Fruit fly (Drosophila melanogaster): ENCODE results near the gene CG8675.

Gene CG8675

dm6 chrX:17237421-17237820, 11.9 kb downstream of the CG8675 start (continued):
- no peak for TF ChIP-seq GATAd (GFP tag; optimal IDR thresholded peaks at IDR 0.05)
- TF ChIP-seq Rel (GFP tag; optimal IDR thresholded peaks at IDR 0.05): no peak
- TF ChIP-seq Rel (tag; optimal IDR thresholded peaks at IDR 0.05): no peak
- TF ChIP-seq Hnf4 (GFP tag; optimal IDR thresholded peaks at IDR 0.05): no peak

- TF ChIP-seq N (GFP tag; optimal IDR thresholded peaks at IDR 0.05) (no peak), foxo (GFP tag; optimal IDR thresholded peaks at IDR 0.05) (no peak), dl (GFP tag; optimal IDR thresholded peaks at IDR 0.05; ENCODE audit: insufficient read depth in 1 of 2, partially characterized antibody in 2 of 2) (no peak), tai (GFP tag; optimal IDR thresholded peaks at IDR 0.05) (no peak), woc (GFP tag; optimal IDR thresholded peaks at IDR 0.05) (no peak), brk (GFP tag; optimal IDR thresholded peaks at IDR 0.05) (no peak), psq (GFP tag; optimal IDR thresholded peaks at IDR 0.05) (no peak), Dfd (GFP tag; optimal IDR thresholded peaks at IDR 0.05) (no peak), sv (GFP tag; optimal IDR thresholded peaks at IDR 0.05) (no peak), Rel (GFP tag; optimal IDR thresholded peaks at IDR 0.05) (no peak), Rel (tag; optimal IDR thresholded peaks at IDR 0.05) (no peak), Jra (GFP tag; optimal IDR thresholded peaks at IDR 0.05) (no peak), Myc (optimal IDR thresholded peaks at IDR 0.05) (no peak), Dif (GFP tag; optimal IDR thresholded peaks at IDR 0.05; ENCODE audit: partially characterized antibody) (no peak), lola (GFP tag; optimal IDR thresholded peaks at IDR 0.05) (no peak), usp (GFP tag; optimal IDR thresholded peaks at IDR 0.05) (no peak)
Measured at dm6 chrX:17236468-17236867, 12.8 kb downstream of the CG8675 start.

DNA sequence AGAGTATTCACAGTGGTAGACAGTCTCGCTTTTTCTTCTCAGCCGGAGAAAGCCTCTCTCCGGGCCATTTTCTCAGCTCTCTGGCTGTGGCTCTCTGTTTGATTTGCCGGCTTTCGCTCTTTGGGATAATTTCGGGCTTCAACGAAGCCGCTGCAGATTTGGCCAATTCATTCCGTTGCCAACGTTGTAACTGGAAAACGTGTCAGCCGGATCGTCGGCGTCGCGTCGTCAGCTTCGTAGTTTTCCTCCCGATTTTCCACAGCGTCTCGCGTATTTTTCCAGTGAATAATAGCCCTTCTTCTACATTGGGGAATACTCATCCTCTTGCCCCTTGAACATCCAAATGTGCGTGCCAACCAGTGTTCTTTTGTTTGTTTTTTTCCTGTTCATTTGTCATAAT, 16.7 kb downstream of the CG8675 start, which contains the start of gene f:
f (plus strand) TSS at position 301 of the 400 bp plus-strand sequence.
- TF ChIP-seq N (GFP tag; optimal IDR thresholded peaks at IDR 0.05): no peak

- TF ChIP-seq dmrt93B (GFP tag; optimal IDR thresholded peaks at IDR 0.05) (no peak), br (GFP tag; optimal IDR thresholded peaks at IDR 0.05) (no peak), GATAd (GFP tag; optimal IDR thresholded peaks at IDR 0.05) (no peak), fru (GFP tag; optimal IDR thresholded peaks at IDR 0.05) (no peak)
Measured at dm6 chrX:17230944-17231343, 18.4 kb downstream of the CG8675 start, which contains the start of gene CG10597. CG10597 (minus strand) TSS chrX:17231044.

- TF ChIP-seq dsf (GFP tag; optimal IDR thresholded peaks at IDR 0.05; ENCODE audit: borderline replicate concordance) (no peak), ey (GFP tag; optimal IDR thresholded peaks at IDR 0.05) (peak; percentile 25), rgr (GFP tag; optimal IDR thresholded peaks at IDR 0.05) (peak; percentile 40), Hnf4 (GFP tag; optimal IDR thresholded peaks at IDR 0.05) (peak; percentile 29), br (GFP tag; optimal IDR thresholded peaks at IDR 0.05) (peak; percentile 23), lola (GFP tag; optimal IDR thresholded peaks at IDR 0.05) (no peak), fru (GFP tag; optimal IDR thresholded peaks at IDR 0.05) (peak; percentile 32), foxo (GFP tag; optimal IDR thresholded peaks at IDR 0.05) (peak in 1 of 2 experiments; percentile 45)
Measured at dm6 chrX:17229475-17230169, 19.7 kb downstream of the CG8675 start.

- no peak for TF ChIP-seq pan (optimal IDR thresholded peaks at IDR 0.05)
- TF ChIP-seq Hnf4 (GFP tag; optimal IDR thresholded peaks at IDR 0.05): no peak
- TF ChIP-seq sv (GFP tag; optimal IDR thresholded peaks at IDR 0.05): no peak
- TF ChIP-seq dl (GFP tag; optimal IDR thresholded peaks at IDR 0.05; ENCODE audit: insufficient read depth in 1 of 2, partially characterized antibody in 2 of 2): no peak
Measured at dm6 chrX:17227462-17227861, 21.8 kb downstream of the CG8675 start.

- TF ChIP-seq jim (GFP tag; optimal IDR thresholded peaks at IDR 0.05) (no peak), OdsH (GFP tag; optimal IDR thresholded peaks at IDR 0.05) (no peak), N (GFP tag; optimal IDR thresholded peaks at IDR 0.05) (no peak), fru (GFP tag; optimal IDR thresholded peaks at IDR 0.05) (no peak), CG9705 (GFP tag; optimal IDR thresholded peaks at IDR 0.05) (no peak), Dif (GFP tag; optimal IDR thresholded peaks at IDR 0.05; ENCODE audit: partially characterized antibody) (no peak)
Measured at dm6 chrX:17226681-17227019, 22.7 kb downstream of the CG8675 start, which contains the start of gene CG10598. CG10598 (minus strand) TSS chrX:17226867.

All from whole organism, wandering third instar larva.